Fruit fly (Drosophila melanogaster) S2 (cell line): ENCODE measurements around the gene bab2.

Experiments
- CG8478 ChIP-seq: fragments of >200 bp; optimal IDR thresholded peaks from 2 replicates; lab custom pipeline; 2018
- CTCF ChIP-seq, 2 experiments: fragments of >200 bp; optimal IDR thresholded peaks; 2 replicates each; lab custom pipeline; 2018

The bab2 gene

dm6 chr3L:1177085-1177484 is at the start of gene bab2:
Gene bab2, minus strand, starts transcription at chr3L:1177276.
- TF ChIP-seq CG8478 (lab: Kevin White, UChicago), result no peak
- TF ChIP-seq CTCF (optimal IDR thresholded peaks at IDR 0.05; lab: Kevin White, UChicago), result no peak

dm6 chr3L:1218596-1218995 is 41.5 kb upstream of the bab2 start, which contains the start of gene LysP:
Gene LysP, minus strand, starts transcription at chr3L:1218696.
- TF ChIP-seq CG8478 (lab: Kevin White, UChicago), result no peak
- no peak for TF ChIP-seq CTCF (optimal IDR thresholded peaks at IDR 0.05; lab: Kevin White, UChicago)

dm6 chr3L:1216460-1216859 is 39.4 kb upstream of the bab2 start:
- TF ChIP-seq CG8478 (lab: Kevin White, UChicago), result no peak
- no peak for TF ChIP-seq CTCF (optimal IDR thresholded peaks at IDR 0.05; lab: Kevin White, UChicago)

- TF ChIP-seq CTCF (optimal IDR thresholded peaks at IDR 0.05; lab: Kevin White, UChicago) (no peak), CG8478 (lab: Kevin White, UChicago) (no peak)
These were observed 35.5 kb upstream of the bab2 start, which contains the start of gene LysE for dm6 chr3L:1212571-1212970. Gene LysE, plus strand, starts transcription at chr3L:1212827.

dm6 chr3L:1212113-1212512 is 35.0 kb upstream of the bab2 start:
- TF ChIP-seq CTCF (optimal IDR thresholded peaks at IDR 0.05; lab: Kevin White, UChicago) (no peak), CG8478 (lab: Kevin White, UChicago) (no peak)

DNA sequence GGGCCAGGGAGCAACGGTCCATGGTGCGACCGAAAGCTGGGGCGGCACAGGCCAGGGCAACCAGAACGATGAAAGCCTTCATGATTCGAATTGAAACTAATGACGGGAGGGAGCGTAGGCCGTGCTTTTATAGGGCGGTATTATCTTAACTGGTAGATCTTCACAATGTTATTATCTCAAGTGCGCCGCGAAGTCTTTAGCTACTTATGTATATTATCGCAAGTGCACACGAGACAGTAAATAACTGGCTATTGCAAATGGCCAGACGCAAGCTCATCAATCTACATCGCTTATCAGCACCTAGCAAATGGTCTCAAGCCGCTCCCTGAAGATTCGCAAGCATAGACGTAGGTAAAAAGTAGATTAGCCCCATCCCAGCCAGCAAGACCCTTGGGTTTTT is 34.0 kb upstream of the bab2 start, which contains the start of gene LysD:
LysD (minus strand) TSS at position 101 of the 400 bp plus-strand sequence.
- TF ChIP-seq CTCF (optimal IDR thresholded peaks at IDR 0.05; lab: Kevin White, UChicago) (no peak), CG8478 (lab: Kevin White, UChicago) (no peak)

DNA sequence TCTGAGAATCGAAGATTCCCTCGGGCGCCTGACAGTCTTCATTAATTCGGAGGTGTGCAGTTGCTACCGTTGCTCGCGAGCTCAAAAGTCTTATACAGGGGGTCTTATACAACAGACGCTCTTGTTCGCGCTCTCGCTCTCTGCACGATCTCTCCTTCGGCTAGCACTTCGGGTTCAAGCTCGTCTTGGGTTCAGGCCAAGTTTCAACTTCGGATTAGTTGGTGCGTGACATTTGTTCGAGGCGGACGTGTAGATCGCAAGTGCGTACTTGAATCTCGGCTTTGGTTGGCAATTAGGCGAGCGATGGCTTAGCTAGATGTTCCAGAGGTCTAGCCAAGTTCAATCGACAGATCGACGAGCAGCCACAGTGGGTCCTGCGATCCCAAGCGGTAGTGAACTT is 31.1 kb upstream of the bab2 start:
- TF ChIP-seq CTCF (optimal IDR thresholded peaks at IDR 0.05; lab: Kevin White, UChicago) (no peak), CG8478 (lab: Kevin White, UChicago) (no peak)

dm6 chr3L:1206682-1207421 is 29.8 kb upstream of the bab2 start, which contains the start of gene LysB:
Gene LysB, plus strand, starts transcription at chr3L:1207371.
- TF ChIP-seq CG8478 (lab: Kevin White, UChicago) (no peak), CTCF (optimal IDR thresholded peaks at IDR 0.05; lab: Kevin White, UChicago) (peak in 1 of 2 experiments; percentile 36)

DNA sequence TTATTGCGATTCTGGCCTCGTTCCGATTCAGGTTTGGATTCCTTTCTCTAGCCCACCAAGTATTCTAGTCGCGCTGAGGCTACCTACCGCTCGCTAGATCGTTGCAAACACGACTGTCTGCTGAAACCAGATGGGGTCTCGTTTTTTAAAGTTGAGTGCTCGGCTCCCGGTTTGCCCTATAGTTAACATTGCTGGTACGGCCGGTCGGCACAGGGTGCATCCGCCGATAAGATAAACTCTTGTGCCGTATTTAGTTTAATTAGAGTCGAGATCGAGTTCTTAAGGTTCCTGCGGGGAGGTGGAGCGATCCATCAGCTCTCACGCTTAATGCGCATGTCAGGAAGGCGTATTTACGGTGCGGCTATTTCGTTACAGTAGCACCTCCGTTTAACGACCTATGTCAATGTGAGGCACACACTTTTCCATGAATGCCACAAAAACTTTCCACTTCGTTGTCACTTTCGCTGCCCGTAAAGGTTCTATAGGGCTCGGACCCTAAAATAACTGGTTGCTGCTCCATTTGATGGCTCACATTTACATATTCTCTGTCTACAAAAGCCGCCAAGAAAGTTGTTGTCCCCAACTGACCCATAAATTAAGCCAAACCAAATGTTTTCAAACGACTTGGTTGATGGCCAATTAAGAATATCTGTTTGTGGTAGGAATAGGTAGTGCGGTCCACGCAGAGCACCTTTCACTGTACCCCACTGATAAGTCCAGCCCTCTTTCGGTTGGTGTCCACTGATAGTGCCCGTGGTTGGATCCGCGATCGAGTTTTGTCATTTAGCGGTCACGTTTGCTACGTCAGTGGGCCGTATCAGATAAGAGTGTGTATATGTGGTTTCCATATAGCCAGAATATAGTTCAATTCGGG is 27.8 kb upstream of the bab2 start, which contains the start of gene CG9119:
CG9119 (minus strand) TSS at position 122 of the 874 bp plus-strand sequence.
- TF ChIP-seq CG8478 (lab: Kevin White, UChicago), result no peak
- TF ChIP-seq CTCF (optimal IDR thresholded peaks at IDR 0.05; lab: Kevin White, UChicago), result no peak

DNA sequence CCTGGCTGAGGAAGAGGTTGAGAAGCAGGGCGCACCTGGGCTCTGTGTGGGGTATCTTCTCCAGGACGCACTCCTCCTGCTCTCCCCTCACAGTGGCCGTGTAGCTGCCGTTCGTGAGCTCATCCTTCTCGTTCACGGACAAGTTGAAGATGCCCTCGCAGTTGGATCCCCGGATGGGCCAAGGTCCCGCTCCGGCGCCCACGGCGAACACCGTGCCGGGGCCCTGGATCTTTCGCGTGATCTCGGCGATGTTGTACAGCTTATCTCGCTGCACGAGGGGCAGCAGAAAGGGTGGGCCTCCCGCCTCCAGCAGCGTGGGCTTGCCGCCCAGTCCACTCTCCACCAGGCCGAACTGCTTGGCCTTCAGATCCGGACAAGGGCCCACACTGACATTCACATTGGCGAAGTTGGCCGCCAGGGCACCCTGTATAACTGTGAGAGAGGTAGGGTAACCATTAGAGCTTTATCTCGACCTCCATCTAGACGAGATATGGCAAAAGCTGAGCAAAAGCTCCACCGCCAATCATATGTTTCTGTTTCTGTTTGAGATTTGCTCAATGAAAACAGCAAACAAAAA is 26.9 kb upstream of the bab2 start:
- no peak for TF ChIP-seq CG8478 (lab: Kevin White, UChicago)
- no peak for TF ChIP-seq CTCF (optimal IDR thresholded peaks at IDR 0.05; lab: Kevin White, UChicago)

DNA sequence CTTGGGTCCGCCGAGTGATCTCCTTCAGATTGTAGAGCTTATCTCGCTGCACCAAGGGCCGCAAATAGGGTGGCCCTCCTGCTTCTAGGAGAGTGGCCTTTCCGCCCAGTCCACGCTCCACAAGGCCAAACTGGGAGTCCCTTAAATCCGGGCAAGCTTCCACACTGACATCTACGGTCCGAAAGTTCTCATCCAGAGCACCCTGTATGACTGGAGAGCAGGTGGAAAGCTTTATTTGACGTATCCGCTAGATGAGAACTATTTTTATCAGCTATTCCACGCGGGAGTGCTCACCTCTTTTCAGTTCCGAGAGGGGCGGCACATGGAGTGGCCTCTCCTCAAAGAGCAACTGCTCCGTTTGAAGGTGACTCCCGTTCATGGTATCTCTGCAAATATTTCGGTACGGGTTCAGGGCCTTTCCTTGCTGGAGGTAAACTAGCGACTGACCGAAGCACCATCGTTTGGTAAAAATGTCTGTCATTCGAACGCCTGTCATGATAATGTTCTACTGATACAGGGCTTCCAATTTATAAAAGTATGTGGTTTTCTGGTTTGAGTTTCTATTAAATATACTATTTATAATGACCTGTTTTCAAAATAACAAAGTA is 25.6 kb upstream of the bab2 start, which contains the start of gene meep:
meep (minus strand) TSS at position 449 of the 608 bp plus-strand sequence.
- TF ChIP-seq CG8478 (lab: Kevin White, UChicago) (no peak), CTCF (optimal IDR thresholded peaks at IDR 0.05; lab: Kevin White, UChicago) (no peak)

dm6 chr3L:1200357-1201051 is 23.4 kb upstream of the bab2 start, which contains the start of gene mwh:
Gene mwh, plus strand, starts transcription at chr3L:1200786.
- no peak for TF ChIP-seq CG8478 (lab: Kevin White, UChicago)
- no peak for TF ChIP-seq CTCF (optimal IDR thresholded peaks at IDR 0.05; lab: Kevin White, UChicago)

- TF ChIP-seq CTCF (optimal IDR thresholded peaks at IDR 0.05; lab: Kevin White, UChicago), result no peak
- TF ChIP-seq CG8478 (lab: Kevin White, UChicago), result no peak
These were observed 18.9 kb upstream of the bab2 start, which contains the start of gene Aplip1 for dm6 chr3L:1195868-1196552. Gene Aplip1, plus strand, starts transcription at chr3L:1196317.
